Fruit fly (Drosophila melanogaster): ENCODE measurements around the gene CG13606.

CG13606 gene

DNA sequence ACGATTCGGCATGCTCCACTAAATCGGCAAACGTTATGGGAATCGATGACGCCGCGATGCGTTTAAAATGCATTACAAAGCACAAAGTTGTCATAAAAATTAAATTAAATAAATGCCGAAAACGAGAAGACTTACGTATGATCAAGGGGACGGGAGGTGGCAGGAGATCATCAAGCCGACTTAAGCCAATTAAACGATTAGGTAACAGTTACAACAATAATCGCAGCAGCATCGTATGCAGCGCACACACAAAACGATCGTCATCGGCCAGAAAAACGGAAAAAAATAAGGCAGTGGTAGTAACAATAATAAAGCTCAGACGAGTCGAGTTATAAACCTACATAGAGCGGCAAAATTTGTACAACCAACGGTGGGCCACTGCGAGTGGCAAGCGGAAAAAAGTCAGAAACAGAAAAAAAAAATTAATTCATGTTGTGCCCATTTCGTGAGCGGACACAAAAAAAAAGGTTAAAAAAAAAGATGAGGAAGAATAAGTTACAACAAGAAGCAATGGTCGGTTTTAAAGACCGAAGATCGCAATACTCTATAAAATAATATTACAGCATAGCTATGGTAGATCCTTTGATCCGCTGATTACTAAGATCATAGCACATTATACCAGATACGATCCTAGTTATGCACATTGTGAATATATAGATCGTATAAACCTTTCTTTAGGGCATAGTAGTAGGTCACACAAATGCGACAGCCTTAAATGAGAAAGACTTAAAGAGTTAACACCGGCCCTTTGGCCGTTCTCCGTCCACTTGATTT lies 34.1 kb downstream of the CG13606 start (continued):
- TF ChIP-seq dmrt11E (tag; optimal IDR thresholded peaks at IDR 0.05) = no peak
- no peak for TF ChIP-seq CG17186 (GFP tag; optimal IDR thresholded peaks at IDR 0.05)
- peak; percentile 16; the same call in 1 of the 2 replicates for TF ChIP-seq CG5953 (GFP tag; IDR thresholded peaks at IDR 0.05)
- TF ChIP-seq eyg (GFP tag; optimal IDR thresholded peaks at IDR 0.05) = no peak
- TF ChIP-seq amos (GFP tag; IDR thresholded peaks at IDR 0.05; ENCODE audit: partially characterized antibody) = no peak
- TF ChIP-seq CG17568 (GFP tag; optimal IDR thresholded peaks at IDR 0.05) = no peak
- TF ChIP-seq CG12236 (GFP tag; optimal IDR thresholded peaks at IDR 0.05) = peak; percentile 7
- peak; percentile 38 for TF ChIP-seq ewg (GFP tag; optimal IDR thresholded peaks at IDR 0.05)
- peak; percentile 23 for TF ChIP-seq salm (tag; optimal IDR thresholded peaks at IDR 0.05)
- TF ChIP-seq cato (GFP tag; optimal IDR thresholded peaks at IDR 0.05; ENCODE audit: borderline replicate concordance) = peak; percentile 16
- peak; percentile 48; the same call in 1 of the 2 replicates for TF ChIP-seq peb (GFP tag; IDR thresholded peaks at IDR 0.05)
- peak; percentile 19 for TF ChIP-seq CG12659 (GFP tag; optimal IDR thresholded peaks at IDR 0.05)
- TF ChIP-seq dpn (GFP tag; optimal IDR thresholded peaks at IDR 0.05) = peak in 1 of 2 experiments; percentile 45
- TF ChIP-seq pb (GFP tag; optimal IDR thresholded peaks at IDR 0.05) = peak; percentile 0
- TF ChIP-seq CG2678 (tag; optimal IDR thresholded peaks at IDR 0.05) = peak; percentile 65
- TF ChIP-seq CG12769 (tag; optimal IDR thresholded peaks at IDR 0.05) = no peak
- TF ChIP-seq CG10979 (tag; optimal IDR thresholded peaks at IDR 0.05) = peak; percentile 55
- peak; percentile 22; the same call in 1 of the 2 replicates for TF ChIP-seq E2f2 (GFP tag; IDR thresholded peaks at IDR 0.05)
- 0 out of 3 replicates have a peak, but pooled peaks have one; percentile 17 for TF ChIP-seq sr (GFP tag; IDR thresholded peaks at IDR 0.05)
- TF ChIP-seq Ssrp (tag; optimal IDR thresholded peaks at IDR 0.05) = peak; percentile 64
- no peak for TF ChIP-seq CG8089 (GFP tag; optimal IDR thresholded peaks at IDR 0.05)
- TF ChIP-seq oc (tag; optimal IDR thresholded peaks at IDR 0.05) = peak; percentile 87
- no peak for TF ChIP-seq jumu (GFP tag; optimal IDR thresholded peaks at IDR 0.05)
- TF ChIP-seq CG10654 (GFP tag; optimal IDR thresholded peaks at IDR 0.05) = peak; percentile 26
- TF ChIP-seq wor (GFP tag; IDR thresholded peaks at IDR 0.05) = peak; percentile 33; the same call in 1 of the 2 replicates
- peak; percentile 56 for TF ChIP-seq Sox100B (GFP tag; optimal IDR thresholded peaks at IDR 0.05)
- TF ChIP-seq CG8388 (GFP tag; optimal IDR thresholded peaks at IDR 0.05) = peak; percentile 56
- TF ChIP-seq CG30403 (GFP tag; optimal IDR thresholded peaks at IDR 0.05) = peak; percentile 31

DNA sequence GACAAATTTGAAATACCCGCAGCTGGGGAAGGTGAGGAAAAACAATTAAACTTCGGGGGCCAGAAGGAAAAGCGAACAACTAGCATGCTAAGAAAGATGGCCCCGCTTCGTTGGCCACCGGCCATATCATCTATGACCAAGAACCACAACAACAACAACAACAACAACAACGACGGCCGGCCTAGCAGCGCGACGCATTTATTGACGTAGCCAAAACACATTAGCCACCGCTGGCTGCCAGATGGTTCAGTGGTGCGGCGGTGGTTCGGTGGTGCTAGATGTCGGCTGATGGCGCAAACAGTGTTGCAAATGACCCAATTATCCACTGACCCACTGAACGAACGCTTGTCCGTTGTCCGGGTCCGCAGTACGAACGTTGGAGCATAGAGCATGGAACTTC lies 41.2 kb downstream of the CG13606 start:
- TF ChIP-seq CG1832 (GFP tag; optimal IDR thresholded peaks at IDR 0.05) (no peak), CG4360 (GFP tag; IDR thresholded peaks at IDR 0.05) (peak; percentile 66), twi (tag; optimal IDR thresholded peaks at IDR 0.05) (peak; percentile 54), Atf6 (GFP tag; IDR thresholded peaks at IDR 0.05) (no peak), toy (GFP tag; IDR thresholded peaks at IDR 0.05) (no peak), CG32532 (GFP tag; IDR thresholded peaks at IDR 0.05) (0 out of 2 replicates have a peak, but pooled peaks have one; percentile 12), Ada2b (GFP tag; IDR thresholded peaks at IDR 0.05) (no peak), CG18476 (GFP tag; optimal IDR thresholded peaks at IDR 0.05) (no peak), pan (optimal IDR thresholded peaks at IDR 0.05) (no peak), pan (GFP tag; optimal IDR thresholded peaks at IDR 0.05 in 1 of 2, IDR thresholded peaks at IDR 0.05 in 1 of 2) (peak in 1 of 2 experiments; percentile 26), HLH3B (GFP tag; IDR thresholded peaks at IDR 0.05) (no peak), Max (GFP tag; optimal IDR thresholded peaks at IDR 0.05) (no peak), Dll (GFP tag; IDR thresholded peaks at IDR 0.05; ENCODE audit: partially characterized antibody) (0 out of 4 replicates have a peak, but pooled peaks have one; percentile 8), vvl (GFP tag; IDR thresholded peaks at IDR 0.05) (peak; percentile 19; the same call in 1 of the 2 replicates), Nf-YB (GFP tag; optimal IDR thresholded peaks at IDR 0.05) (no peak), eve (GFP tag; optimal IDR thresholded peaks at IDR 0.05) (no peak), Hmr (GFP tag; optimal IDR thresholded peaks at IDR 0.05) (no peak)

All from whole organism, embryonic.